Fruit fly (Drosophila melanogaster) S2 (cell line): ENCODE measurements around the gene Sfp24Ba.

Source experiments
- CG8478 ChIP-seq: fragments of >200 bp; optimal IDR thresholded peaks from 2 replicates; lab custom pipeline; 2018
- CTCF ChIP-seq, 2 experiments: fragments of >200 bp; optimal IDR thresholded peaks; 2 replicates each; lab custom pipeline; 2018

Sfp24Ba gene

DNA sequence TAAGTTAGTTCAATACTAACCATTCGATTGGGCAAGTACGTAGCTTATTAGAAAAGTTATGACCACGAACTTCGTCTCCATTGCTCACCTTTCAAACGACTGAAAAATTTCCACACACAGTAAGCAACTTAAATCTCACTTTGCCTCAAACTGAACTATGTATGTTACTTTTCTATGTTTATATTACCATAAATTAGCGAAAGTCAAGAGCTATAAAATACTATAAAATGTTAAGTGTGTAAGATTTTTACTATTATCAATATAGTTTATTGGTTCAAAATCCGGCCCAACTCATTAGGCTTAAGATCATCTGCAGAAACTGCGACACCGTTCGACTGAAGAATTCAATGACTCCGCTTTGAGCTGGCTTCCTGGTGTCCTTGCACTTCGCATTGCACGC lies at the start of gene Sfp24Ba:
Gene Sfp24Ba (minus strand): TSS at position 101 of the 400 bp plus-strand sequence.
- TF ChIP-seq CTCF (optimal IDR thresholded peaks at IDR 0.05; lab: Kevin White, UChicago) (no peak), CG8478 (lab: Kevin White, UChicago) (no peak)

dm6 chr2L:3717673-3718235 lies 49.4 kb upstream of the Sfp24Ba start, which contains the start of the genes lectin-24A and Shaw:
lectin-24A (minus strand) TSS chr2L:3717773.
Shaw (plus strand) TSS chr2L:3718185.
- TF ChIP-seq CG8478 (lab: Kevin White, UChicago) (no peak), CTCF (optimal IDR thresholded peaks at IDR 0.05; lab: Kevin White, UChicago) (no peak)

DNA sequence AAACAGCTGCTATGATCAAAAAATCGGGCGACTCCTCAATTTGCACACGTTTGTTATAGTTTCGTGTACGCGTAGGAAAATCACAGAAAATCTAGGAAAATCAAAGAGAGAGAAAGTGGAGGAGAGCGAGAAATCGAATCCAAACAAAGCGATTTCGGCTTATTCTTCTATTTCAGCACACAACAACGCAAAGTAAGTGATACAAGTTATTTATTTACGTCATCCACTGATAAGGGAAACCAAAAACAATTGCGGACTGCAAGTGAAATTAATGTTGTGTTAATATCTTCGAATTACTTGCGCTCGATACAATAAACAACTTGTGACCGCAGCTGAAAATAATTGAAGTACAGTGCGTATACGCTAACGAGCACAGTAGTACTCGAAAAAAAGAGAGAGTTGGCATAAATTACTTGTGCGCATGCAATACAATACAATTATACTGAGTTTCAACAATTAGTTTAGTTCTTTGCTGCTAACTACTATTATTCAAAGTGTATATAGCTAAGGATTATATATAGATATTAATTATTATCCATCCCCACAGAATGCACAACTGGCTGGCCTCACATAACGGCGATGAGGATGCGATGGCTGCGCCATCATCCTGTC lies 45.3 kb upstream of the Sfp24Ba start:
- TF ChIP-seq CG8478 (lab: Kevin White, UChicago) (no peak), CTCF (optimal IDR thresholded peaks at IDR 0.05; lab: Kevin White, UChicago) (no peak)

dm6 chr2L:3712949-3713416 lies 44.6 kb upstream of the Sfp24Ba start, which contains the start of the genes CG31955 and CG2818:
CG31955 (minus strand) TSS chr2L:3713105.
CG2818 (plus strand) TSS chr2L:3713360.
- TF ChIP-seq CTCF (optimal IDR thresholded peaks at IDR 0.05; lab: Kevin White, UChicago) (no peak), CG8478 (lab: Kevin White, UChicago) (no peak)

dm6 chr2L:3711665-3712064 lies 43.3 kb upstream of the Sfp24Ba start, which contains the start of gene cutlet:
cutlet (minus strand) TSS chr2L:3711748.
- TF ChIP-seq CTCF (optimal IDR thresholded peaks at IDR 0.05; lab: Kevin White, UChicago) (no peak), CG8478 (lab: Kevin White, UChicago) (no peak)

dm6 chr2L:3706963-3707362 lies 38.6 kb upstream of the Sfp24Ba start, which contains the start of gene CG31777:
CG31777 (minus strand) TSS chr2L:3707063.
- TF ChIP-seq CTCF (optimal IDR thresholded peaks at IDR 0.05; lab: Kevin White, UChicago) = no peak
- no peak for TF ChIP-seq CG8478 (lab: Kevin White, UChicago)

- TF ChIP-seq CTCF (optimal IDR thresholded peaks at IDR 0.05; lab: Kevin White, UChicago) (no peak), CG8478 (lab: Kevin White, UChicago) (no peak)
These were observed 37.1 kb upstream of the Sfp24Ba start, which contains the start of gene CG31778 for dm6 chr2L:3705438-3705921. CG31778 (minus strand) TSS chr2L:3705488.

DNA sequence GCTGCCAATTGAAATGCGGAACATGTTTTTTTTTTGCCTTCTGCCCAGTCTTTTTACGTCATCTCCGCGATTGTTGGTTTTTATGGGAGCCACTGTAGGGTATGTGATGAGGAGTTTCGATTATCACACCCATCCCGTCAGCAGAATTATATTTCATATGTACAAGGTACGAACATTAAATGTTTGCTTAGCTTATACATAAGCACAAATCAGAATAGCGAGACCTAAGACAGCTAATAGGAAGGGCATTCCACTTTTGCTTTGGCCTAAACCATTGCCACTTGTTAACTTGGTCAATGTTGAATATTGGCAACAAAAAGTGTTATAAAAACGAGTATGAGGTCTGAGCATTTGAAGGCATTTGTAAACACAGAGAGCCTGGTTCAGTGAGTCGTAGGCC lies 34.9 kb upstream of the Sfp24Ba start, which contains the start of gene CG2816:
Gene CG2816 (plus strand): TSS at position 400 of the 400 bp plus-strand sequence.
- no peak for TF ChIP-seq CTCF (optimal IDR thresholded peaks at IDR 0.05; lab: Kevin White, UChicago)
- no peak for TF ChIP-seq CG8478 (lab: Kevin White, UChicago)

- TF ChIP-seq CG8478 (lab: Kevin White, UChicago) (no peak), CTCF (optimal IDR thresholded peaks at IDR 0.05; lab: Kevin White, UChicago) (no peak)
These were observed 33.2 kb upstream of the Sfp24Ba start, which contains the start of gene CG43145 for dm6 chr2L:3701526-3701925. CG43145 (plus strand) TSS chr2L:3701826.

DNA sequence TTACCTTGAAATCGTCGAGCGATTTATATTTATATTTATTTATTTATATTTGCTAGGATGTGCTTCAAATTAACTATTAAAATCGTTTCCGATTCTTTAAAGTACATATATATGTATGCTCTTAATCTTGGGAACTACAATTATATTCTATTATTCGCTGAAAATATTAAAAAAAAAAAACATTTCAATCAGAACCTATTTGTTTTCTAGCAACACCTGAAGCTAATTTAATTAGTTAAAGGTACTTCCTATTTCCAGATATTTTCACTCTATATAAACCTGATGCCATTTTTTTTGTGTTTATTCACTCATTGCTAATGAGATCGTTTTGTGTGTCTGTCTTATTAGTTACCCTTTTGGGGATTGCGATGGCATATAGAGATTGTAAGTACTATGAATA lies 32.6 kb upstream of the Sfp24Ba start, which contains the start of gene CG42467:
Gene CG42467 (plus strand): TSS at position 301 of the 400 bp plus-strand sequence.
- TF ChIP-seq CTCF (optimal IDR thresholded peaks at IDR 0.05; lab: Kevin White, UChicago) = no peak

DNA sequence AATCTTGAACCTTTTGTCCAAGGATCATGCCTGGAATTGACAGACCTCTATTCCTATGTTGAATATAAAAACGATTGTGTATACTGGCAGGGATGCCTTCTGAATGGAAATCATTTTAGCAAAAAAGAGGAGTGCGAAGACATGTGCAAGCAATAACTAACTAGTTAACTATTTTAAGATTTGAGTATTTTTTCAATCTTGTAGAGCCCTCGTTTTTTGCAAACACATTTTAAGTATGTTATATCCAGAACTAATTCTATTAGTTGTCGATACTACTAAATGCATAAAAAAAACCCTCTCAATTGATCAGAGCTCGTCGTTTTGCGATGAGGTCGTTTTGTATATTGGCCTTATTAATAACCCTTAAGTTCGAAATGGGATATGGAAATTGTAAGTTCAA lies 32.0 kb upstream of the Sfp24Ba start, which contains the start of gene Sfp24C1:
Gene Sfp24C1 (plus strand): TSS at position 301 of the 400 bp plus-strand sequence.
- TF ChIP-seq CTCF (optimal IDR thresholded peaks at IDR 0.05; lab: Kevin White, UChicago) (no peak), CG8478 (lab: Kevin White, UChicago) (no peak)

DNA sequence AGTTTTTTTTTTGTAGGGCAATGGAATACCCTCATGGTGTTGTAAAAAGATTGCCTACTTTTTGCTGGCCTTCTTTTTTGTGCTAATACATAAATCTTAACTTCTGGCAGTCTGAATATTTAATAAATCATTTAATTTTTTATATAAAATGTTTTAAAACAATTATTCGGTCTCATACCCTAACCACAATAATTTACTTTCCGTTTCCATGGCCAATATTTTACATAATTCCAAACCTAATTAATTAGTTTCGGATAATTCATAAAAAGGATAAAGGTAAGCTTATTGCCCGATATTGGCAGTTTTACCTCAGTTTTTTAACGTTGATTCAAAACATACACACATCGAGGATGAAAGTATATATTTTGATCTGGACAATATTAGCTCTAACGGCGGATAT lies 31.5 kb upstream of the Sfp24Ba start, which contains the start of gene CG42465:
Gene CG42465 (plus strand): TSS at position 301 of the 400 bp plus-strand sequence.
- TF ChIP-seq CG8478 (lab: Kevin White, UChicago) (no peak), CTCF (optimal IDR thresholded peaks at IDR 0.05; lab: Kevin White, UChicago) (no peak)

DNA sequence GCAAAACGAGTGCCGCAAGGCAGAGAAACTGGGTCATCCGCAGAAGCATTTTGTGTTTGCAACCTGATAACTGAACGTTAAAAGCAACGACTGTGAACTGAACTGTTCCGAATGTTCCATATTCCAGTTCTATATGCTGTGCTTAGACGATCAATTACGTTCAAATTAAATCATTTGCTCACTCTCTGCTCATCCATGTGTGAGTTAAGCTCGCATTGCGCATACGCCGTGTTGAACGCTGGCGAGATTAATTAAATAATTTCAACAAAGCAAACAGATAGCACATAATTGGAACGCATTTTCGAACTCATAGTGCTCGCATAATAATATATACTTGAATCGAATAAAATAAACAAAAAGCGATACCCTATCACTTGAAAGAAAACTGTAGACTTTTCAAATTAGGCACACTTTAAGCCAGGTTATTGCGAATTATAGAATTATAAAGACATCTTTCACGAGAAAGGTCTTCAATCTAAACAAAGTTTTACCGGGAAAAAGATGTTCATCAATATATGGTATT lies 30.7 kb upstream of the Sfp24Ba start, which contains the start of the genes CG10031 and CG42464:
Gene CG10031 (minus strand): TSS at position 101 of the 523 bp plus-strand sequence.
Gene CG42464 (plus strand): TSS at position 473 of the 523 bp plus-strand sequence.
- TF ChIP-seq CG8478 (lab: Kevin White, UChicago) (no peak), CTCF (optimal IDR thresholded peaks at IDR 0.05; lab: Kevin White, UChicago) (no peak)

DNA sequence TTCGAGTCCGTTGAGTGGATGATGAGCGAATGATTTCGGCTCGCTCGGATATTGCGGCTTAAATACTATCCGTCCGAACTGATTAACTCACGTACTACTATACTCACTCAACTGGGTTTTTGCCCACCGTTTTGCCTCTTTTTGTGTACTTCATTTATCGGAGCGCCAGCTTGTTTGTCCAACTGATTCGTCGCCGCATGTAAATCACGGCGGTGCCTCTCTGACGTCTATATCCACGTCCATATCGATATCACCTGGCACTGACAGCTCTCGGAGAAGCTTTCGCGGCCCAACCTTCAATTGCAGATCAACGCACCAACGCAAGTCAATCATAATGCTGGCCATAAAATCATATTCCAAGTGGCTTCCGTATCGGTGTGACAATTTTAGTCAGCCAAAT lies 29.4 kb upstream of the Sfp24Ba start, which contains the start of gene CG3604:
Gene CG3604 (minus strand): TSS at position 101 of the 400 bp plus-strand sequence.
- no peak for TF ChIP-seq CTCF (optimal IDR thresholded peaks at IDR 0.05; lab: Kevin White, UChicago)
- TF ChIP-seq CG8478 (lab: Kevin White, UChicago) = no peak
